Worm (Caenorhabditis elegans) whole organism, L3 larva: ENCODE results near the gene srh-123.

Experiments
- ceh-82 ChIP-seq: fragments of 150-350 bp; optimal IDR thresholded peaks from 2 replicates; lab custom pipeline; 2014; ENCODE audit warnings: missing biosample characterization, missing genetic modification characterization
- egl-27 ChIP-seq: sonication (generic microtip); optimal IDR thresholded peaks from 4 replicates; lab custom pipeline; 2017; ENCODE audit warnings: missing biosample characterization, missing genetic modification reagents, missing genetic modification characterization
- elt-3 ChIP-seq, 3 experiments: fragments of 150-350 bp in 1 of 3; sonication (generic microtip) in 2 of 3; optimal IDR thresholded peaks; 2 replicates in 2 of 3; 4 replicates in 1 of 3; lab custom pipeline; 2014 to 2017; ENCODE audit warnings: missing biosample characterization in 3 of 3, missing genetic modification characterization in 3 of 3
- fos-1 ChIP-seq: fragments of 150-350 bp; optimal IDR thresholded peaks from 2 replicates; lab custom pipeline; 2014; ENCODE audit warnings: missing biosample characterization, missing genetic modification characterization
- lin-15B ChIP-seq: fragments of 150-350 bp; optimal IDR thresholded peaks from 2 replicates; lab custom pipeline; 2014; ENCODE audit warnings: missing biosample characterization, missing genetic modification characterization
- nhr-25 ChIP-seq: sonication (generic microtip); optimal IDR thresholded peaks from 2 replicates; lab custom pipeline; 2017; ENCODE audit warnings: missing biosample characterization, missing genetic modification characterization
- nhr-28 ChIP-seq: fragments of 150-350 bp; optimal IDR thresholded peaks from 2 replicates; lab custom pipeline; 2014; ENCODE audit warnings: missing biosample characterization, missing genetic modification characterization
- nhr-77 ChIP-seq: fragments of 150-350 bp; optimal IDR thresholded peaks from 2 replicates; lab custom pipeline; 2014; ENCODE audit warnings: missing biosample characterization, missing genetic modification characterization
- unc-62 ChIP-seq: fragments of 150-350 bp; sonication (generic microtip); optimal IDR thresholded peaks from 4 replicates; lab custom pipeline; 2014; ENCODE audit warnings: missing biosample characterization, missing genetic modification reagents, missing genetic modification characterization
- zag-1 ChIP-seq: fragments of 150-350 bp; optimal IDR thresholded peaks from 2 replicates; lab custom pipeline; 2014; ENCODE audit warnings: missing biosample characterization, missing genetic modification characterization
- ztf-4 ChIP-seq: fragments of 150-350 bp; optimal IDR thresholded peaks from 2 replicates; lab custom pipeline; 2014; ENCODE audit warnings: missing biosample characterization, missing genetic modification characterization

DNA sequence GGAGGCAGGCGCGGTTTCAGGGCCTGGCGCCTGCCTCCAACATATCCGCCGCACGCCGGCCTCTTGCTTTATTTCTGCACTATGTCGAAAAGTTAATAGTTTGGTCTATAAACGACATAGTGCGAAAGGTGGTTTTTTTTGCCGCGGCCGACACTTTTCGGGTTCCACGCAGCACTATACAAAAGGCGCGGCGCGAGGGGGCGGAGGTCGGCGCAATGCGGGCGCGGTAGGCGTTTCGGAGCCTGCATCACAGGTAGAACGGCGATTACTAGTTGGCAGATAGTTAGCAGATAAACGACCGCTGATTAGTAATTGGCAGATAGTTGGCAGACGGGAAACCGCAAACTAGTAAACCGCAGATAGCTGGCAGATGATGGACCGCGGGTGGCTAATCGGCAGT lies 39.0 kb downstream of the srh-123 start:
- TF ChIP-seq fos-1 (tag; lab: Kevin White, UChicago) (no peak), ceh-82 (no peak), egl-27 (tag; lab: Kevin White, UChicago) (no peak), ztf-4 (tag; lab: Kevin White, UChicago) (no peak), elt-3 (tag; optimal IDR thresholded peaks at IDR 0.05; lab: Kevin White, UChicago) (no peak), nhr-77 (tag; lab: Kevin White, UChicago) (no peak), nhr-25 (no peak), unc-62 (no peak), nhr-28 (tag; lab: Kevin White, UChicago) (no peak), lin-15B (tag; lab: Kevin White, UChicago) (no peak), zag-1 (no peak)
